Worm (Caenorhabditis elegans): ENCODE data around the gene W06D11.3.
"Not testable (repeated sequence)": the region's sequence is repeated elsewhere in the genome, so short reads cannot be mapped to it uniquely, and the experiment has no call there.

W06D11.3 gene

DNA sequence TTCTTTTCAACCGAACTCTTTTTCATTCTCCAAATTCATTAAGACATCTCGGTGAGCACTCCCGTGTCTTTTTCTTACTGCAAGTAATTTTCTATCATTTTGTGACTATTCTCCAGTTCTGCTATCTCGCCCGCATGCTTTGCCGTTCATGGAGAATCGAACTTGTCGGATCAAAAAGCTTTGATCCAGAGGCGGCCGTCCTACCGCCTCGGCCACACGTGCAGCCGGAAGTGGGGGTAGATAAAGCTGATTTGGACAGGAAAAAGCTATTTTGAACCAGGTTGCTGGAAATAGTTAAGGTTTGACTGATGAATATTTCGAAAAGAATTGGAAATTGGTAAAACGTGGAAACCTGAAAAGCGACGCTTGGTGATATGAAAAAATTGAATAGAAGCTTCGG is 5.7 kb downstream of the W06D11.3 start:
- no peak for TF ChIP-seq cnd-1 (tag; optimal IDR thresholded peaks at IDR 0.05)
- no peak for TF ChIP-seq pha-4 (tag; optimal IDR thresholded peaks at IDR 0.05)
- TF ChIP-seq elt-1 (tag; optimal IDR thresholded peaks at IDR 0.05; ENCODE audit: borderline replicate concordance, insufficient read depth), result no peak
- TF ChIP-seq nhr-2 (tag; optimal IDR thresholded peaks at IDR 0.05), result no peak
- TF ChIP-seq nhr-237 (tag; optimal IDR thresholded peaks at IDR 0.05), result no peak
- TF ChIP-seq ces-1 (GFP tag; optimal IDR thresholded peaks at IDR 0.05), result no peak
- no peak for TF ChIP-seq sptf-1 (tag; optimal IDR thresholded peaks at IDR 0.05)
- no peak for TF ChIP-seq tbx-8 (GFP tag; optimal IDR thresholded peaks at IDR 0.05)

DNA sequence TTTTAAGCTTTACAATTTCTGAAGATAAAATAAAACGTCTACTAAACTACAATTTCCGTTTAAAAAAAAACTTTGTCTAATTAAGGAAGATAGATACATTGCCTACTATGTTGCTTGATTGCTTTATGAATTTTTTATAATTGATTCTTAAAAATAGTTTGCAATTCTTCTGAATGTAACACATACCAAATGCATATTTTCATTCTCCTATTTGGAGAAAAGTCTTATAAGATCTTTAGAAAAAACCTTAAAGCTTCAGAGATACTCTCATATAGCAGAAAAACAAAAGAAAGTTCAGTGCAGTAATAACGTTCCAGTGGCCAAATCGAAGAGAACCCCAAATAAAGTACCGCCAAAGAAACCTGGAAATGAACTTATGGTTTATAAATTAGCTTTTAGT is 8.1 kb downstream of the W06D11.3 start, which contains the start of gene phf-32:
Gene phf-32 (plus strand): TSS at position 301 of the 400 bp plus-strand sequence.
- TF ChIP-seq cnd-1 (tag; optimal IDR thresholded peaks at IDR 0.05) (no peak), mab-5 (tag; optimal IDR thresholded peaks at IDR 0.05) (no peak), nhr-12 (tag; optimal IDR thresholded peaks at IDR 0.05) (no peak), nhr-28 (tag; optimal IDR thresholded peaks at IDR 0.05) (no peak), tbx-8 (GFP tag; optimal IDR thresholded peaks at IDR 0.05) (no peak), unc-39 (tag; optimal IDR thresholded peaks at IDR 0.05) (no peak), ceh-43 (GFP tag; optimal IDR thresholded peaks at IDR 0.05) (no peak), nhr-76 (tag; optimal IDR thresholded peaks at IDR 0.05) (no peak), ztf-11 (tag; optimal IDR thresholded peaks at IDR 0.05) (no peak), bed-3 (GFP tag; optimal IDR thresholded peaks at IDR 0.05) (no peak), sem-2 (GFP tag; optimal IDR thresholded peaks at IDR 0.05) (no peak)

- not testable (repeated sequence) for TF ChIP-seq zip-8, nhr-2, nhr-237 (tag; optimal IDR thresholded peaks at IDR 0.05)
These were observed 9.6 kb downstream of the W06D11.3 start, which contains the start of gene F17A2.16 for ce11 chrX:12308045-12308499. TSS of gene F17A2.16 (plus strand) at chrX:12308449.

DNA sequence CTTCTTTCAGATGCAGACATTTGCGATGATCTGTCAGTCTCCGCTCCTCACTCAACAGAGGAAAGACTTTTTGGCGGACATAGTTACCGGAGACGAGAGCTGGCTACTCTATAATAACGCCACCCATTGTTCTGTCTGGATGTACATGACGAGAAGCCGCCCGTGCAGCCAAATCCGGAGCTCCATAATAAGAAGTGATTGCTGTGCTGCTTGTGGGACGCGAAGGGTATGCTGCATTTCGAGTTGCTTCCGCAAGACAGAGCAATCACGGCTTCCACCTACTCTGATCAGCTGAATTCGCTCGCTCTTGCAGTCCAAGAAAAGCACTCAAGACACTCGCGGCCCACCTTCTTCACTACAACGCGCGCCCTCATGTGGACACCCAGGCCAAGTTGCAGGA is 15.3 kb downstream of the W06D11.3 start:
- TF ChIP-seq unc-62 (GFP tag; optimal IDR thresholded peaks at IDR 0.05) (no peak), tbx-8 (GFP tag; optimal IDR thresholded peaks at IDR 0.05) (no peak), sem-2 (GFP tag; optimal IDR thresholded peaks at IDR 0.05) (no peak), mep-1 (tag; optimal IDR thresholded peaks at IDR 0.05) (no peak), cnd-1 (tag; optimal IDR thresholded peaks at IDR 0.05) (no peak), nhr-76 (tag; optimal IDR thresholded peaks at IDR 0.05) (no peak), blmp-1 (tag; optimal IDR thresholded peaks at IDR 0.05) (no peak), lin-32 (GFP tag; optimal IDR thresholded peaks at IDR 0.05) (no peak), zip-8 (tag; optimal IDR thresholded peaks at IDR 0.05) (no peak), ces-1 (GFP tag; optimal IDR thresholded peaks at IDR 0.05) (no peak), pha-4 (tag; optimal IDR thresholded peaks at IDR 0.05) (no peak), unc-120 (tag; optimal IDR thresholded peaks at IDR 0.05; ENCODE audit: poor library complexity, severe bottlenecking) (no peak)

- TF ChIP-seq mls-2 (tag; optimal IDR thresholded peaks at IDR 0.05) (no peak), mab-5 (tag; optimal IDR thresholded peaks at IDR 0.05) (no peak), unc-39 (tag; optimal IDR thresholded peaks at IDR 0.05) (no peak), nhr-76 (tag; optimal IDR thresholded peaks at IDR 0.05) (no peak), ceh-83 (GFP tag; optimal IDR thresholded peaks at IDR 0.05) (no peak), M03D4.4 (tag; optimal IDR thresholded peaks at IDR 0.05) (no peak), nhr-12 (tag; optimal IDR thresholded peaks at IDR 0.05) (no peak)
These were observed 15.9 kb downstream of the W06D11.3 start for ce11 chrX:12314395-12314794.

ce11 chrX:12315268-12315667 is 16.8 kb downstream of the W06D11.3 start, which contains the start of gene xtr-2:
TSS of gene xtr-2 (plus strand) at chrX:12315568.
- TF ChIP-seq zip-8 (tag; optimal IDR thresholded peaks at IDR 0.05) (no peak), drap-1 (GFP tag; optimal IDR thresholded peaks at IDR 0.05) (no peak), blmp-1 (tag; optimal IDR thresholded peaks at IDR 0.05) (no peak), ceh-39 (tag; optimal IDR thresholded peaks at IDR 0.05) (no peak), nhr-76 (tag; optimal IDR thresholded peaks at IDR 0.05) (no peak), elt-1 (tag; optimal IDR thresholded peaks at IDR 0.05; ENCODE audit: borderline replicate concordance, insufficient read depth) (no peak), sptf-1 (tag; optimal IDR thresholded peaks at IDR 0.05) (no peak), ceh-83 (GFP tag; optimal IDR thresholded peaks at IDR 0.05) (no peak), nhr-2 (tag; optimal IDR thresholded peaks at IDR 0.05) (no peak), nhr-12 (tag; optimal IDR thresholded peaks at IDR 0.05) (no peak), unc-120 (tag; optimal IDR thresholded peaks at IDR 0.05; ENCODE audit: poor library complexity, severe bottlenecking) (no peak), ztf-11 (tag; optimal IDR thresholded peaks at IDR 0.05) (no peak), cnd-1 (tag; optimal IDR thresholded peaks at IDR 0.05) (no peak), unc-62 (GFP tag; optimal IDR thresholded peaks at IDR 0.05) (no peak), pha-4 (tag; optimal IDR thresholded peaks at IDR 0.05) (no peak), tbx-8 (GFP tag; optimal IDR thresholded peaks at IDR 0.05) (no peak), ces-1 (GFP tag; optimal IDR thresholded peaks at IDR 0.05) (no peak), lin-13 (tag; optimal IDR thresholded peaks at IDR 0.05) (no peak), bed-3 (GFP tag; optimal IDR thresholded peaks at IDR 0.05) (no peak), nhr-237 (tag; optimal IDR thresholded peaks at IDR 0.05) (no peak)

Measured in whole organism, mixed stage, embryonic.